Worm (Caenorhabditis elegans): ENCODE measurements around the gene unc-32.

unc-32 gene

DNA sequence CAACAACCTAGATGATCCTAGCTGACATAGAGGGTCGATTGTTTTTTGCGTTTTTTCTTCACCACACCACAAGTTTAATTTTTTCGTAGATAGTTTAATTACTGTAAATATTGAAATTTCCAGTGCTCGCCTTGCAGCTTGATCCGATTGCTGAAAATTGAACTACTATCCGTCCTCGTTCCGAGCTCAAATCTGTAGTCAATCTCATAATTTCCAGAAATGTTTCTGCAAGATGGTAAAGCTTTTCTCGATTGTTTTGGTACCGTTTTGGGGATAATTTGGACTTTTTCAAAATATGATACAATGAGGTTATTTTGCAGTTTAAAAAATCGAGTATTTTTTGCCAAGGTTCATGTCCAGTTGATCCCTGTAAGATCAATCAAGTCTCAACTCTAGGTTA lies 39.4 kb upstream of the unc-32 start:
- no peak for TF ChIP-seq tbx-8 (GFP tag; optimal IDR thresholded peaks at IDR 0.05)
- TF ChIP-seq ham-2 (GFP tag; optimal IDR thresholded peaks at IDR 0.05) = no peak
- TF ChIP-seq elt-1 (tag; optimal IDR thresholded peaks at IDR 0.05; ENCODE audit: borderline replicate concordance, insufficient read depth) = no peak
- TF ChIP-seq ceh-39 (tag; optimal IDR thresholded peaks at IDR 0.05) = no peak
- TF ChIP-seq drap-1 (GFP tag; optimal IDR thresholded peaks at IDR 0.05) = no peak
- TF ChIP-seq sem-2 (GFP tag; optimal IDR thresholded peaks at IDR 0.05) = no peak
- TF ChIP-seq bed-3 (GFP tag; optimal IDR thresholded peaks at IDR 0.05) = no peak
- no peak for TF ChIP-seq nhr-237 (tag; optimal IDR thresholded peaks at IDR 0.05)
- no peak for TF ChIP-seq pha-4 (tag; optimal IDR thresholded peaks at IDR 0.05)
- TF ChIP-seq sptf-1 (tag; optimal IDR thresholded peaks at IDR 0.05) = no peak
- no peak for TF ChIP-seq lin-32 (GFP tag; optimal IDR thresholded peaks at IDR 0.05)

DNA sequence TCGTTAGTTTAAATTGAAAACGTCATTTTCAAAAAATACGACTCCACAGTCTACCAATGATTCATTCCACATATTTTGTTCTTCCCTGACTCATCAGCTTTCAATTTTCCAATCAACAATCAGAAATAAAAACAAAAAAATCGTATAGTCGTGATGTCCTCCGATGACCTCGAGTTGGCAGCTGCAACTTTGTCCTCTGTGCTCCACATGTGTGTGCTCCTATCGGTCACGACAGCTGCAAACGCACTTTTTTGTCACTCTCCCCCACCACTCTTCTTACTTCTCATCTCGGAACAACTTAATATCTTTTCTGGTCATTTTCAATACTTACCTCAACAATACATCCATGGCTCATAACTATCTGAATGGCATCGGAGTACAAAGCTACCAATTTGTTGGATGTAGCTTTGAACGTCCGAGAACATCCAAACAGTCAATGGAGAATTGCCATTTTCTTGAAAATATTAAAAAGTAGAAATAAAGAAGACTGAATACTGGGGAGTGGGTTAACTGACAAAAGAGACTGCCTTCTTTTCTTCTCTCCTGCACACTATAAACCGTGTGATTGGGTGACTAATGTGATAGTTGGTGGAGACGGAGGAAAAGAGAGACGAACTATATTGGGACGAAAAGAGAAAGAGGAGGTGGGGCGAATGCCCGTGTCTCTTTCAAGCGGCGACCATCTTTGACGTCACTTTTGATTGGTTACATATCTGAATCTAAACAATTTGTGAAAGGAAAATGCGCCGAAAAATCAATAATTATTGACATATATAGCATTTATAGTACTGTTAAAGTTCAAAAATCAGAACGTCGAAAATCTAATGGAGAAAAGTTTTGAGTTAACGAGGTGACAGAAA lies 38.2 kb upstream of the unc-32 start:
- TF ChIP-seq hlh-1 (tag; optimal IDR thresholded peaks at IDR 0.05) (peak; percentile 79), zip-8 (tag; optimal IDR thresholded peaks at IDR 0.05) (no peak)

DNA sequence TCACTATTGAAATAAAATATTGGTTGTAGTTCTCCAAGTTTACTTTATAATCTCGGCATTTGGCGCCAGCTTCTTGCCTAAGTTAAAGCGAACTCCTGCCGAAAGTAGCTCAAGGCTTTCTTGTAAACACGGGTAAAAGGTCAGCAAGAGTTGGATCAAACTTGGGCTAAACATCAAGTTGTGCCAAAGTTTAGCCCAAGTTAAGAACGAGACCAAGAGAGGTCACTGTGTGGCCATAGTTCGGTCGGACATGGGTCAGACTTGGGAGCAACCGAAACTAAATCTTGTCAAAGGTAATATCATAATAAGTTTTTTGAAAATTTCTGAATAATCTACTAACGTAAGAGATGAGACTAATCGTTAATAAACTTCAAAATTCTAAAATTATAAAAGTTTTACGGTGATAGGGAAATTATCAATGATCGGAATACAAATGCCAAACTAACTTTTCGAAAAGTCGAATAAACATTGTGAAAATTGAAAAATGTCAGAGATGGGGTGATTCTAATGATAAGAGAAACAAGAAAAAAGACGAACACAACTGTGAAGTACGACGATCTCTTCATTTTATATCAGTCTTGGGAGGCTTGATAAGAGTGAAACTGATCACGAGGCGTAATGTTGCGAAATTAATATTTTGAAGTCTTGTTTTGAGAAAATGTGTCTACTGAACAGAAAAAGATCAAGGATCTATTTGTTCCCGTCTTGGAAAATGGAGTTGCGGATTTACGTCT lies 37.3 kb upstream of the unc-32 start:
- TF ChIP-seq mls-2 (tag; optimal IDR thresholded peaks at IDR 0.05) (no peak), unc-39 (tag; optimal IDR thresholded peaks at IDR 0.05) (no peak), cnd-1 (tag; optimal IDR thresholded peaks at IDR 0.05) (no peak), ceh-83 (GFP tag; optimal IDR thresholded peaks at IDR 0.05) (no peak), M03D4.4 (tag; optimal IDR thresholded peaks at IDR 0.05) (no peak), unc-120 (tag; optimal IDR thresholded peaks at IDR 0.05; ENCODE audit: poor library complexity, severe bottlenecking) (no peak), lin-13 (tag; optimal IDR thresholded peaks at IDR 0.05) (no peak), zip-8 (tag; optimal IDR thresholded peaks at IDR 0.05) (no peak), nhr-76 (tag; optimal IDR thresholded peaks at IDR 0.05) (no peak), nhr-12 (tag; optimal IDR thresholded peaks at IDR 0.05) (no peak), snpc-4 (tag; optimal IDR thresholded peaks at IDR 0.05) (no peak), ham-2 (GFP tag; optimal IDR thresholded peaks at IDR 0.05) (no peak), ceh-39 (tag; optimal IDR thresholded peaks at IDR 0.05) (no peak), mep-1 (tag; optimal IDR thresholded peaks at IDR 0.05) (no peak), elt-3 (tag; optimal IDR thresholded peaks at IDR 0.05) (no peak), unc-62 (GFP tag; optimal IDR thresholded peaks at IDR 0.05) (no peak)

DNA sequence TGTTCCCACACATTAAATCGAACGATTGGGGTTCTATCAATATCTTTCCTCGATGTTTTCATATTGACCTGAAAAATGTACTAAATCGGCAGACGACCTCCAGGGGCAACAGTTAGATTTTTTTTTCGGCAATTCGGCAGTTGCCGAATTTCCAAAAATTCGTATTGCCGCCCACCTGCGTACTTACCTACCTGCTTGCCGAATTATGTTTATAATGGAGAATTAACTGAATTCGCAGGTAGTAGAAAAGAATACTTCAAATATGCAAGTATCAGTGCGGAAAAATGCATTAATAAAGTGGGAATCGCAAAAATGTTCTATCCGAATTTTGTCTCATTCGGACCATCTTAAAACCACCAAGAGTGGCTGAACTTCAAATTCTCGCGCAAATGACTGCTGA lies 35.8 kb upstream of the unc-32 start:
- TF ChIP-seq mep-1 (tag; optimal IDR thresholded peaks at IDR 0.05) (no peak), sem-2 (GFP tag; optimal IDR thresholded peaks at IDR 0.05) (no peak), zip-8 (tag; optimal IDR thresholded peaks at IDR 0.05) (no peak), unc-62 (GFP tag; optimal IDR thresholded peaks at IDR 0.05) (no peak), blmp-1 (tag; optimal IDR thresholded peaks at IDR 0.05) (no peak), nhr-12 (tag; optimal IDR thresholded peaks at IDR 0.05) (no peak), M03D4.4 (tag; optimal IDR thresholded peaks at IDR 0.05) (no peak), ceh-39 (tag; optimal IDR thresholded peaks at IDR 0.05) (no peak), sptf-1 (tag; optimal IDR thresholded peaks at IDR 0.05) (no peak), elt-1 (tag; optimal IDR thresholded peaks at IDR 0.05; ENCODE audit: borderline replicate concordance, insufficient read depth) (no peak), pha-4 (tag; optimal IDR thresholded peaks at IDR 0.05) (no peak)

DNA sequence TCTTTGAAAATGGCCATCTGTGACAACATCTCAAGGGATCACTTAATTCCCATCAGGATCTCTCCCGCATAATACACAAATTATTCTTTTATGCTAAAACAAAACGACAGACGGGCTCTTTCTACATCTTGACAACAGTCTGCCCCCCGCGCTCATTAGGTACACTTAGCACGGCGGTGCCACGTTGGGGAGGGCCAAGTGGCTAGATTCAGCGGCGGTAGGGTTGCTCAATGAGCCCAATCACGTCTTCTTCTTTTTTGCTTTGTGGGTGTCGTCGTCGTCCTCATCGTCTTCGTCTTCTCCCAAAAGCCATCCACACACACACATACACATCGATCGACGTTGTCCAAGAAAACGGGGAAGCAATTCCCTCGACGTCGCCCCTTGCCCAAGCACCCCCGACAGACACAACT lies 32.4 kb upstream of the unc-32 start:
- TF ChIP-seq ces-1 (GFP tag; optimal IDR thresholded peaks at IDR 0.05) (peak; percentile 87), nhr-12 (tag; optimal IDR thresholded peaks at IDR 0.05) (no peak), unc-120 (tag; optimal IDR thresholded peaks at IDR 0.05; ENCODE audit: poor library complexity, severe bottlenecking) (no peak), ham-2 (GFP tag; optimal IDR thresholded peaks at IDR 0.05) (peak; percentile 55), nhr-76 (tag; optimal IDR thresholded peaks at IDR 0.05) (no peak), unc-62 (GFP tag; optimal IDR thresholded peaks at IDR 0.05) (peak; percentile 14), blmp-1 (tag; optimal IDR thresholded peaks at IDR 0.05) (no peak), mep-1 (tag; optimal IDR thresholded peaks at IDR 0.05) (no peak), ceh-39 (tag; optimal IDR thresholded peaks at IDR 0.05) (no peak), mls-2 (tag; optimal IDR thresholded peaks at IDR 0.05) (peak; percentile 68), lin-13 (tag; optimal IDR thresholded peaks at IDR 0.05) (peak; percentile 26), cnd-1 (tag; optimal IDR thresholded peaks at IDR 0.05) (peak; percentile 85), nhr-237 (tag; optimal IDR thresholded peaks at IDR 0.05) (no peak), nhr-2 (tag; optimal IDR thresholded peaks at IDR 0.05) (no peak)
